Worm (Caenorhabditis elegans) whole organism, L4 larva: ENCODE results near the gene srz-38.

Experiments used
- lin-13 ChIP-seq: fragments of 150-350 bp; optimal IDR thresholded peaks from 2 replicates; lab custom pipeline; 2014; ENCODE audit warnings: missing biosample characterization, missing genetic modification reagents, missing genetic modification characterization
- lsy-2 ChIP-seq, 2 experiments: fragments of 150-350 bp in 1 of 2; sonication (generic microtip) in 1 of 2; optimal IDR thresholded peaks; 2 replicates each; lab custom pipeline; 2014 to 2017; ENCODE audit warnings: missing biosample characterization in 2 of 2, missing genetic modification characterization in 2 of 2
- vab-7 ChIP-seq: fragments of 200-800 bp; sonication (Bioruptor generic); IDR thresholded peaks from 2 replicates; pipeline ENCODE4 v1.3.6; 2022; ENCODE audit warnings: missing genetic modification reagents, missing genetic modification characterization, missing compliant biosample characterization

DNA sequence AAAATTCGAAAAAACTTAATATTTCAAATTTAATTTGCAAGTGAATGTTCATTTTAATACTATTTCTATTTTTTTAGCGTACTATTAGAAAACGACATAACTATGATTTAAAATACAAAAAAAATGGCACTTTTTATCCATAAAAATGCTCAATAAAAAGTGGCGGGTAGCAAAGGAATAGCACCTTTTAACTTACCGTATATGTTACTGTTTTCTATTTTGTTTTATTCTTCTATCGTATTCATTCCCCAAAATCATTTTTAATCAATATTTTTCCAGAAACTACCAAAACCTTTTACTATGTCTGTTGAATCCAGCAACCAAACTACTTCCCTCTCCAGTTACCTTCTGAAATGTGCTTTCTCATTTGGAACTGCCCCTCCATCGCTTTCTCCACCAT, 15.6 kb downstream of the srz-38 start, which contains the start of gene C35D6.4:
- TF ChIP-seq vab-7 (GFP tag; lab: Robert Waterston, UW) (no peak), lin-13 (GFP tag; lab: Kevin White, UChicago) (no peak), lsy-2 (tag; optimal IDR thresholded peaks at IDR 0.05; lab: Kevin White, UChicago) (no peak)
